Worm (Caenorhabditis elegans): ENCODE results near the gene cct-7.

ce11 chrV:1855087-1855486 lies 17.0 kb upstream of the cct-7 start:
- TF ChIP-seq jun-1 (tag; optimal IDR thresholded peaks at IDR 0.05) (no peak), fkh-10 (GFP tag; optimal IDR thresholded peaks at IDR 0.05) (no peak), elt-3 (tag; optimal IDR thresholded peaks at IDR 0.05) (no peak), nhr-11 (tag; optimal IDR thresholded peaks at IDR 0.05) (no peak), pha-4 (tag; optimal IDR thresholded peaks at IDR 0.05) (no peak)
